Worm (Caenorhabditis elegans) whole organism, late embryonic: Measurements from ENCODE around the gene Y39A1A.18.

Experiments
- ceh-6 ChIP-seq: fragments of 200-800 bp; sonication (Bioruptor generic); optimal IDR thresholded peaks from 2 replicates; lab custom pipeline; 2018; ENCODE audit warnings: mild to moderate bottlenecking, missing genetic modification characterization, missing compliant biosample characterization
- dmd-4 ChIP-seq: sonication (generic microtip); optimal IDR thresholded peaks from 2 replicates; lab custom pipeline; 2016; ENCODE audit warnings: borderline replicate concordance, missing genetic modification characterization, missing compliant biosample characterization
- hlh-30 ChIP-seq: sonication (generic microtip); optimal IDR thresholded peaks from 2 replicates; lab custom pipeline; 2017; ENCODE audit warnings: antibody characterized with exemption, missing genetic modification characterization, missing compliant biosample characterization; ENCODE audit not compliant: insufficient read depth
- hlh-8 ChIP-seq: sonication (generic microtip); optimal IDR thresholded peaks from 2 replicates; lab custom pipeline; 2016; ENCODE audit warnings: missing genotype, missing genetic modification characterization, missing compliant biosample characterization
- rnt-1 ChIP-seq: sonication (generic microtip); optimal IDR thresholded peaks from 2 replicates; lab custom pipeline; 2016; ENCODE audit warnings: missing genetic modification characterization, missing compliant biosample characterization
- sox-2 ChIP-seq: fragments of 200-800 bp; sonication (Bioruptor generic); IDR thresholded peaks from 2 replicates; pipeline ENCODE4 v1.3.6; 2022; ENCODE audit warnings: missing genetic modification reagents, missing genetic modification characterization, missing compliant biosample characterization

- TF ChIP-seq rnt-1 (no peak), hlh-30 (tag; lab: Kevin White, UChicago) (no peak), ceh-6 (GFP tag; lab: Kevin White, UChicago) (no peak), hlh-8 (no peak), dmd-4 (tag; lab: Kevin White, UChicago) (no peak), sox-2 (no peak)
Measured at ce11 chrIII:10704499-10704898, 10.2 kb upstream of the Y39A1A.18 start.
